Worm (Caenorhabditis elegans): ENCODE measurements around the gene F44E7.5.

The F44E7.5 gene

DNA sequence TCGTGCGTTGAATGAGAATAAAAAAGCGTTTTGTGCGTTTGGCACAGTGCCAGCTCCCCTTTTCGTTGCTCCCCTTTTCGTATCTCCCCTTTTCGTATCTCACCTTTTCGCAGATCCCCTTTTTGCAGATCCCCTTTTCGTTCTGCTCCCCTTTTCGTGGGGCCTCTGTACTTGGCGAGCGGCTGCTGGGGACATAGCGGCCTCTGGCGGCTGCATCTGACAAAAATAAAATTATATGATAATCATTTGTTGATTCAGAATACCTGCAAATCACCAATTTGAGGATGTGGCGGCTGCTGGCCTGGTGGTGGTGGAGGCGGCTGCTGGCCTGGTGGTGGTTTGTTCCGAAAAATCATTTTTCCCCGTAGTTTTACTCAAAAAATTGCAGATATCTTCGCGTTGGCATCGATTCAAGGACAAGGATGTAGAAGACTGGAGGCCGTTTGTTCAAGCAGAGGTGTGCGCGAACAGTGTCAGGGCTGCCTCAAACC, 25.5 kb downstream of the F44E7.5 start, which contains the start of gene K09H11.11:
Gene K09H11.11, minus strand, starts transcription at position 51 of the 491 bp plus-strand sequence.
- TF ChIP-seq ceh-44 (GFP tag; IDR thresholded peaks at IDR 0.05) (peak; percentile 2; the same call in 1 of the 2 replicates), set-16 (GFP tag; IDR thresholded peaks at IDR 0.05) (peak; percentile 83)

DNA sequence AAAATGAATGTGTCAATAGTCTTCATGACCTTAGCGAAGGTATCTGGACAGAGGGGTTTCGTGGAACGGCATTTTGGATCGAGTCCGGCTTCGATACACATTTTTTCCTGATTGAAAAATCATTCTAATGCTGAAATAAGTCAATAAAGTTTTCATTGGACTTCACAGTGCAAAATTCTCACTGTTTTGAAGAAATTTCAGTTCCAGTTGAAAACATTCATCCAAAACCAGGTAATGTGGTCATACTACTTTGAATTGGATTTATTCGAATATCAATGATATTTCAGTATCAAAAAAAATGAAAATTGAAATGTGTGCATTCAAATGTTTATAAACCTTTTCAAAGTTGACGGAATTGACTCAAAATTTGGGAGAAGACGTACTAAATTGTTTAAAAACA, 27.3 kb downstream of the F44E7.5 start, which contains the start of gene pgph-1:
Gene pgph-1, minus strand, starts transcription at position 101 of the 400 bp plus-strand sequence.
- TF ChIP-seq dpl-1 (GFP tag; optimal IDR thresholded peaks at IDR 0.05) (no peak), attf-4 (tag; optimal IDR thresholded peaks at IDR 0.05) (no peak), lin-15B (tag; optimal IDR thresholded peaks at IDR 0.05) (no peak), ctbp-1 (GFP tag; IDR thresholded peaks at IDR 0.05) (no peak), rbr-2 (tag; optimal IDR thresholded peaks at IDR 0.05) (no peak), nhr-28 (tag; optimal IDR thresholded peaks at IDR 0.05) (no peak), zfp-2 (tag; optimal IDR thresholded peaks at IDR 0.05) (no peak), mes-2 (tag; optimal IDR thresholded peaks at IDR 0.05; ENCODE audit: poor library complexity, severe bottlenecking) (no peak), R02D3.7 (tag; optimal IDR thresholded peaks at IDR 0.05) (no peak), F49E8.2 (tag; optimal IDR thresholded peaks at IDR 0.05; ENCODE audit: borderline replicate concordance) (no peak), fos-1 (tag; optimal IDR thresholded peaks at IDR 0.05) (no peak)

DNA sequence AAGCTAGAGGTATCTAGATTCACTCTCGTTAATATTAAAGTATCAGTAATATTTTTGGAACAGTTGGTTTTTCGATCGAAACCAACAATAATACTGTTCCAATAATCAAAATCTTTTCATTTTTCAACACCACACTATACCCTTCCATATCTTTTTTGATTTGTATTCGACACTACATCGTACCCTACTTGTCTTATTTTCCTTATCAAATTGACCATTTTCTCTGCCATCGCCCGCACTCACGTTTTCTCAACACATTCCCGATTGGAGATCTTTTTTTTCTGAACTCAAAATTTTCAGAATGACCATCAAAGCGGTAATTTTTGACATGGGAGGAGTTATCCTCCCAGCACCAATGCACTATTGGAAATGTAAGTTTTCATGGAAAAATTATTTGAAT, 33.2 kb downstream of the F44E7.5 start, which contains the start of gene acds-10:
Gene acds-10, plus strand, starts transcription at position 301 of the 400 bp plus-strand sequence.
- TF ChIP-seq pqm-1 (tag; optimal IDR thresholded peaks at IDR 0.05) (peak; percentile 6), vab-7 (GFP tag; IDR thresholded peaks at IDR 0.05) (no peak), ztf-7 (tag; optimal IDR thresholded peaks at IDR 0.05) (no peak), nhr-28 (tag; optimal IDR thresholded peaks at IDR 0.05) (peak; percentile 44)

DNA sequence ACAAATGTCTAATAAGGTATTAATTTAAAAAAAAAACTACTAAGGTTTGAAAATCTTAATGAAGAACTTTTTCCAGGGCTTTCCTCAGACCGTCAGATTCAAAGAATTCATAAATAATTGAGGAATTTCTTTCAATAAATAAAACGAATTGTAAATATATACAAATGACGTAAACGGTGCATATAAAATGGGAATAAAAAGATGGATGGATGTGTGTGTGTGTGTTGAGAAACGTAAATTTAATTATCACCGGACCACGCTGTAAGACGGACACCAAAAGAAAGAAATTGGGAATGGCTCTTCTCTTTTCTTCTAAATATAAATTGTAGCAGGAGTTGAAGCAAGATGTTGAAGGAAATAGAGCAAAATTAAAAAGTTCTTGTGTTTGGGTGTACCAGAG, 34.5 kb downstream of the F44E7.5 start:
- TF ChIP-seq mdl-1 (tag; optimal IDR thresholded peaks at IDR 0.05): no peak
- TF ChIP-seq unc-62 (GFP tag; optimal IDR thresholded peaks at IDR 0.05 in 1 of 2): peak in 1 of 2 experiments; percentile 33
- no peak for TF ChIP-seq unc-62 (tag; optimal IDR thresholded peaks at IDR 0.05)
- TF ChIP-seq lin-13 (GFP tag; optimal IDR thresholded peaks at IDR 0.05): no peak
- TF ChIP-seq skn-1 (tag; optimal IDR thresholded peaks at IDR 0.05): no peak

DNA sequence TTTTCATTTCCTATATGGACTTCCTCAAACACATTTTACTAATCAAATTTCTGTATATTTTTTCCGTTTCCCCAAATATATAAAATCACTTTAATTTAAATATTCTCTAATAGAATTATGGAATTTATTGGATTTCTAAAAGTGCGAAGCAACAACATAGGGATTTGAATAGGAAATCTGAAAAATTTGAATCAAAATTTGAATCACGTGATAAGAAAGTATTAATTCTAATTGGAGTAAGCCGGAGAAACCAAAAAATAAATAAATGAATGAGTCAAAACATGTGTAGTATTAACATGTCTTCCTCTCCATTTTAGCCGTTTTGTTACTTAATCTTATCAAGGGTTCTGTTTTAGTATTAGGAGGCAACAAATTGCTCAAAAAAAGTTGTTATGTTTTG, 39.5 kb downstream of the F44E7.5 start:
- TF ChIP-seq set-16 (GFP tag; IDR thresholded peaks at IDR 0.05): no peak
- no peak for TF ChIP-seq mdt-29 (GFP tag; IDR thresholded peaks at IDR 0.05)
- no peak for TF ChIP-seq ceh-20 (GFP tag; IDR thresholded peaks at IDR 0.05)
- no peak for TF ChIP-seq D1046.2 (GFP tag; IDR thresholded peaks at IDR 0.05)
- TF ChIP-seq tra-1 (GFP tag; IDR thresholded peaks at IDR 0.05): no peak
- TF ChIP-seq nhr-111 (GFP tag; optimal IDR thresholded peaks at IDR 0.05): no peak
- no peak for TF ChIP-seq dmd-9 (GFP tag; IDR thresholded peaks at IDR 0.05)
- no peak for TF ChIP-seq lin-15B (tag; optimal IDR thresholded peaks at IDR 0.05)
- no peak for TF ChIP-seq spr-1 (tag; optimal IDR thresholded peaks at IDR 0.05)
- TF ChIP-seq daf-19 (GFP tag; conservative IDR thresholded peaks at IDR 0.05): no peak
- no peak for TF ChIP-seq T20F7.1 (GFP tag; optimal IDR thresholded peaks at IDR 0.05)
- TF ChIP-seq Y48G9A.11 (GFP tag; IDR thresholded peaks at IDR 0.05): no peak
- TF ChIP-seq hif-1 (tag; optimal IDR thresholded peaks at IDR 0.05): no peak
- TF ChIP-seq lin-13 (GFP tag; optimal IDR thresholded peaks at IDR 0.05): no peak
- TF ChIP-seq R02D3.7 (tag; optimal IDR thresholded peaks at IDR 0.05): no peak
- TF ChIP-seq lir-3 (tag; optimal IDR thresholded peaks at IDR 0.05): no peak

Measured in whole organism, L4 larva.